Worm (Caenorhabditis elegans): ENCODE measurements around the gene nhx-4.

nhx-4 gene

ce11 chrX:6867707-6868106 lies 46.4 kb upstream of the nhx-4 start (continued):
- TF ChIP-seq mes-4 (tag; optimal IDR thresholded peaks at IDR 0.05) = peak; percentile 91
- peak; percentile 57 for TF ChIP-seq lin-40 (tag; optimal IDR thresholded peaks at IDR 0.05)
- TF ChIP-seq B0261.1 (tag; optimal IDR thresholded peaks at IDR 0.05) = peak; percentile 89
- TF ChIP-seq snpc-4 (GFP tag; optimal IDR thresholded peaks at IDR 0.05) = peak; percentile 82
- peak in 3 of 4 experiments; percentile 57 to 80 (median 75) for TF ChIP-seq snpc-4 (tag; optimal IDR thresholded peaks at IDR 0.05)
- TF ChIP-seq sea-2 (GFP tag; IDR thresholded peaks at IDR 0.05) = no peak
- peak; percentile 23 for TF ChIP-seq efl-1 (GFP tag; optimal IDR thresholded peaks at IDR 0.05)
- peak; percentile 65 for TF ChIP-seq ztf-26 (tag; optimal IDR thresholded peaks at IDR 0.05)
- no peak for TF ChIP-seq ceh-91 (GFP tag; IDR thresholded peaks at IDR 0.05)
- TF ChIP-seq sdz-38 (tag; optimal IDR thresholded peaks at IDR 0.05) = no peak
- no peak for TF ChIP-seq lsy-27 (tag; optimal IDR thresholded peaks at IDR 0.05; ENCODE audit: borderline replicate concordance, insufficient read depth)
- TF ChIP-seq F55B11.4 (tag; optimal IDR thresholded peaks at IDR 0.05; ENCODE audit: borderline replicate concordance, insufficient read depth) = peak; percentile 30
- no peak; the same call in 1 of the 2 replicates for TF ChIP-seq mcd-1 (GFP tag; IDR thresholded peaks at IDR 0.05)
- peak; percentile 93 for TF ChIP-seq cebp-2 (GFP tag; IDR thresholded peaks at IDR 0.05)
- peak; percentile 88 for TF ChIP-seq D2030.7 (GFP tag; IDR thresholded peaks at IDR 0.05)
- peak; percentile 83 for TF ChIP-seq pbrm-1 (GFP tag; IDR thresholded peaks at IDR 0.05)
- peak; percentile 91 for TF ChIP-seq nfyb-1 (GFP tag; IDR thresholded peaks at IDR 0.05)
- TF ChIP-seq F23B12.7 (tag; optimal IDR thresholded peaks at IDR 0.05; ENCODE audit: insufficient read depth) = peak; percentile 57
- TF ChIP-seq tbp1 (GFP tag; optimal IDR thresholded peaks at IDR 0.05) = peak; percentile 94
- peak; percentile 57 for TF ChIP-seq attf-5 (GFP tag; optimal IDR thresholded peaks at IDR 0.05)
- peak; percentile 90; the same call in 1 of the 2 replicates for TF ChIP-seq nhr-120 (GFP tag; IDR thresholded peaks at IDR 0.05)
- TF ChIP-seq F57C9.4 (tag; optimal IDR thresholded peaks at IDR 0.05) = peak; percentile 33
- TF ChIP-seq athp-1 (tag; optimal IDR thresholded peaks at IDR 0.05) = peak; percentile 44
- peak; percentile 84 for TF ChIP-seq T07F8.4 (tag; optimal IDR thresholded peaks at IDR 0.05)
- peak; percentile 93 for TF ChIP-seq egl-44 (GFP tag; IDR thresholded peaks at IDR 0.05)
- TF ChIP-seq unc-130 (GFP tag; optimal IDR thresholded peaks at IDR 0.05) = peak; percentile 6
- peak; percentile 95 for TF ChIP-seq ceh-79 (tag; optimal IDR thresholded peaks at IDR 0.05)
- no peak for TF ChIP-seq madf-8 (GFP tag; conservative IDR thresholded peaks at IDR 0.05)
- no peak for TF ChIP-seq Y79H2A.3 (GFP tag; conservative IDR thresholded peaks at IDR 0.05)
- TF ChIP-seq pha-4 (tag; optimal IDR thresholded peaks at IDR 0.05) = no peak
- peak; percentile 96 for TF ChIP-seq lin-26 (GFP tag; IDR thresholded peaks at IDR 0.05)
- TF ChIP-seq ztf-28 (GFP tag; IDR thresholded peaks at IDR 0.05) = 0 out of 2 replicates have a peak, but pooled peaks have one; percentile 44
- no peak for TF ChIP-seq egl-18 (GFP tag; IDR thresholded peaks at IDR 0.05)
- TF ChIP-seq attf-3 (GFP tag; conservative IDR thresholded peaks at IDR 0.05) = no peak
- peak; percentile 61 to 62 for TF ChIP-seq let-607 (tag; optimal IDR thresholded peaks at IDR 0.05)
- TF ChIP-seq hsf-1 (GFP tag; IDR thresholded peaks at IDR 0.05) = peak; percentile 56; the same call in 1 of the 2 replicates
- no peak; the same call in none of the 2 replicates for TF ChIP-seq ceh-100 (GFP tag; IDR thresholded peaks at IDR 0.05)
- TF ChIP-seq K12H6.12 (tag; optimal IDR thresholded peaks at IDR 0.05) = peak; percentile 15
- 0 out of 2 replicates have a peak, but pooled peaks have one; percentile 31 for TF ChIP-seq F39B2.1 (GFP tag; IDR thresholded peaks at IDR 0.05)
- no peak for TF ChIP-seq ama-1 (optimal IDR thresholded peaks at IDR 0.05)
- peak in 1 of 2 experiments; percentile 94 for TF ChIP-seq ama-1 (GFP tag; optimal IDR thresholded peaks at IDR 0.05)
- TF ChIP-seq ekl-4 (GFP tag; IDR thresholded peaks at IDR 0.05) = peak; percentile 77
- peak; percentile 88 to 95 for TF ChIP-seq rec-8 (tag; optimal IDR thresholded peaks at IDR 0.05)
- peak; percentile 93 for TF ChIP-seq rpc-1 (optimal IDR thresholded peaks at IDR 0.05)
- TF ChIP-seq rpc-1 (tag; optimal IDR thresholded peaks at IDR 0.05) = peak; percentile 89
- no peak; the same call in 1 of the 2 replicates for TF ChIP-seq C06A6.2 (GFP tag; conservative IDR thresholded peaks at IDR 0.05)
- TF ChIP-seq nhr-27 (tag; optimal IDR thresholded peaks at IDR 0.05) = peak; percentile 64
- TF ChIP-seq repo-1 (tag; optimal IDR thresholded peaks at IDR 0.05) = peak; percentile 72
- peak; percentile 93 for TF ChIP-seq him-1 (tag; optimal IDR thresholded peaks at IDR 0.05)

Data from whole organism, young adult.